Worm (Caenorhabditis elegans) whole organism, L4 larva: Measurements from ENCODE around the gene F35C11.5.

Source experiments
- F49E8.2 ChIP-seq: sonication (generic microtip); optimal IDR thresholded peaks from 2 replicates; lab custom pipeline; 2016; ENCODE audit warnings: missing compliant biosample characterization, mild to moderate bottlenecking, missing genetic modification characterization, borderline replicate concordance
- ZK546.5 ChIP-seq, 2 experiments: sonication (generic microtip); optimal IDR thresholded peaks; 2 replicates each; lab custom pipeline; 2017; ENCODE audit warnings: missing biosample characterization in 2 of 2, missing genetic modification characterization in 2 of 2
- ceh-28 ChIP-seq: fragments of 150-350 bp; optimal IDR thresholded peaks from 2 replicates; lab custom pipeline; 2014; ENCODE audit warnings: missing biosample characterization, missing genetic modification reagents, missing genetic modification characterization
- ceh-82 ChIP-seq: sonication (generic microtip); optimal IDR thresholded peaks from 2 replicates; lab custom pipeline; 2017; ENCODE audit warnings: missing biosample characterization, missing genetic modification characterization
- unc-39 ChIP-seq: sonication (generic microtip); optimal IDR thresholded peaks from 2 replicates; lab custom pipeline; 2017; ENCODE audit warnings: missing biosample characterization, missing genetic modification characterization

DNA sequence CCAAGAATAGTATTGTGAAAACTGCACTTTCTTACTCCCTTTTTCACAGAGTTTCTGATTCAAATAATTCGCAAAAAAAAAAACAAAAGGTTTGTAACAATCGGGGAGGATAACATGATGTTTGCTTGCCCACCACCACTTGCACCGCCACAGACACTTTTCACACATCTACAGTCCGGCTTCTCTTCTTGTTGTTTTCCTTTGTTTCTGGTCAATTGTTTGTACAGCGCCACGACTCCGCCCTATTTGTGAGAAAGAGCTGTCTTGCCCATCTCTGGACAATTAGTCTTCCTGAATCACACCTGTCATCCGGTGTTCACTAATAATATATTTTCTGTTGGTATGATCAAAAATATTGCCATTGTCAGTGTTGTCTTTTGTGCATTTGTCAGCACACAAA, 22.6 kb upstream of the F35C11.5 start, which contains the start of gene M110.9:
- TF ChIP-seq ZK546.5 (tag; optimal IDR thresholded peaks at IDR 0.05; lab: Kevin White, UChicago) (no peak), unc-39 (tag; lab: Kevin White, UChicago) (no peak), ceh-28 (tag; lab: Kevin White, UChicago) (no peak), F49E8.2 (tag; lab: Kevin White, UChicago) (no peak), ceh-82 (no peak)
